Worm (Caenorhabditis elegans) whole organism, late embryonic: ENCODE data around the gene T04A8.18.
"Not testable (repeated sequence)": the region's sequence is repeated elsewhere in the genome, so short reads cannot be mapped to it uniquely, and the experiment has no call there.

Experiments
- C08G9.2 ChIP-seq: sonication (generic microtip); optimal IDR thresholded peaks from 2 replicates; lab custom pipeline; 2016; ENCODE audit warnings: mild to moderate bottlenecking, missing genetic modification characterization, moderate library complexity, missing compliant biosample characterization
- F13H6.1 ChIP-seq: sonication (generic microtip); optimal IDR thresholded peaks from 2 replicates; lab custom pipeline; 2016; ENCODE audit warnings: missing genetic modification characterization, missing compliant biosample characterization
- K09A11.1 ChIP-seq: sonication (generic microtip); optimal IDR thresholded peaks from 2 replicates; lab custom pipeline; 2017; ENCODE audit warnings: antibody characterized with exemption, mild to moderate bottlenecking, missing genetic modification characterization, missing compliant biosample characterization; ENCODE audit not compliant: insufficient read depth
- Y22D7AL.16 ChIP-seq: sonication (generic microtip); optimal IDR thresholded peaks from 2 replicates; lab custom pipeline; 2016; ENCODE audit warnings: missing genetic modification characterization, missing compliant biosample characterization
- ceh-14 ChIP-seq: sonication (generic microtip); optimal IDR thresholded peaks from 2 replicates; lab custom pipeline; 2016; ENCODE audit warnings: missing genotype, missing genetic modification characterization, missing compliant biosample characterization
- ceh-18 ChIP-seq: sonication (generic microtip); optimal IDR thresholded peaks from 2 replicates; lab custom pipeline; 2016; ENCODE audit warnings: missing genetic modification characterization, missing compliant biosample characterization
- ceh-22 ChIP-seq: sonication (generic microtip); optimal IDR thresholded peaks from 2 replicates; lab custom pipeline; 2017; ENCODE audit warnings: missing biosample characterization, missing genetic modification characterization
- ceh-24 ChIP-seq: sonication (generic microtip); optimal IDR thresholded peaks from 2 replicates; lab custom pipeline; 2016; ENCODE audit warnings: mild to moderate bottlenecking, missing genetic modification characterization, missing compliant biosample characterization
- ceh-30 ChIP-seq: fragments of 150-350 bp; optimal IDR thresholded peaks from 2 replicates; lab custom pipeline; 2014; ENCODE audit warnings: missing biosample characterization, missing genetic modification characterization
- ceh-34 ChIP-seq: sonication (generic microtip); optimal IDR thresholded peaks from 2 replicates; lab custom pipeline; 2016; ENCODE audit warnings: mild to moderate bottlenecking, missing genetic modification characterization, missing compliant biosample characterization
- ceh-48 ChIP-seq: sonication (generic microtip); optimal IDR thresholded peaks from 2 replicates; lab custom pipeline; 2016; ENCODE audit warnings: missing genetic modification characterization, inconsistent platforms, missing compliant biosample characterization
- ceh-6 ChIP-seq: fragments of 200-800 bp; sonication (Bioruptor generic); optimal IDR thresholded peaks from 2 replicates; lab custom pipeline; 2018; ENCODE audit warnings: mild to moderate bottlenecking, missing genetic modification characterization, missing compliant biosample characterization
- ceh-9 ChIP-seq: sonication (generic microtip); optimal IDR thresholded peaks from 2 replicates; lab custom pipeline; 2016; ENCODE audit warnings: mild to moderate bottlenecking, missing genetic modification characterization, inconsistent platforms, missing compliant biosample characterization
- che-1 ChIP-seq: sonication (generic microtip); optimal IDR thresholded peaks from 2 replicates; lab custom pipeline; 2016; ENCODE audit warnings: mild to moderate bottlenecking, missing genetic modification characterization, missing compliant biosample characterization
- dve-1 ChIP-seq: sonication (generic microtip); optimal IDR thresholded peaks from 2 replicates; lab custom pipeline; 2017; ENCODE audit warnings: antibody characterized with exemption, mild to moderate bottlenecking, missing genetic modification characterization, missing compliant biosample characterization
- elt-2 ChIP-seq: sonication (generic microtip); optimal IDR thresholded peaks from 2 replicates; lab custom pipeline; 2016; ENCODE audit warnings: missing genetic modification reagents, missing genetic modification characterization, missing compliant biosample characterization
- elt-4 ChIP-seq: sonication (generic microtip); optimal IDR thresholded peaks from 2 replicates; lab custom pipeline; 2016; ENCODE audit warnings: missing genetic modification characterization, missing compliant biosample characterization
- ets-4 ChIP-seq: sonication (generic microtip); optimal IDR thresholded peaks from 2 replicates; lab custom pipeline; 2016; ENCODE audit warnings: missing genetic modification characterization, missing compliant biosample characterization
- fkh-10 ChIP-seq: fragments of 150-350 bp; optimal IDR thresholded peaks from 2 replicates; lab custom pipeline; 2014; ENCODE audit warnings: missing biosample characterization, missing genetic modification reagents, missing genetic modification characterization
- fkh-6 ChIP-seq: sonication (generic microtip); optimal IDR thresholded peaks from 2 replicates; lab custom pipeline; 2016; ENCODE audit warnings: missing genetic modification characterization, missing compliant biosample characterization
- gmeb-2 ChIP-seq: sonication (generic microtip); optimal IDR thresholded peaks from 2 replicates; lab custom pipeline; 2016; ENCODE audit warnings: missing genetic modification characterization, inconsistent platforms, missing compliant biosample characterization
- hlh-6 ChIP-seq: sonication (generic microtip); optimal IDR thresholded peaks from 2 replicates; lab custom pipeline; 2016; ENCODE audit warnings: missing genotype, missing genetic modification characterization, missing compliant biosample characterization
- lim-6 ChIP-seq: sonication (generic microtip); optimal IDR thresholded peaks from 2 replicates; lab custom pipeline; 2016; ENCODE audit warnings: missing genetic modification characterization, missing compliant biosample characterization
- lin-11 ChIP-seq: fragments of 200-800 bp; sonication (Bioruptor generic); optimal IDR thresholded peaks from 2 replicates; lab custom pipeline; 2018; ENCODE audit warnings: mild to moderate bottlenecking, missing genetic modification characterization, missing compliant biosample characterization
- madf-2 ChIP-seq: sonication (generic microtip); optimal IDR thresholded peaks from 2 replicates; lab custom pipeline; 2017; ENCODE audit warnings: missing genetic modification characterization, missing compliant biosample characterization
- mec-3 ChIP-seq: sonication (generic microtip); optimal IDR thresholded peaks from 2 replicates; lab custom pipeline; 2016; ENCODE audit warnings: borderline replicate concordance, missing genetic modification characterization, missing compliant biosample characterization
- nfya-1 ChIP-seq: sonication (generic microtip); optimal IDR thresholded peaks from 2 replicates; lab custom pipeline; 2017; ENCODE audit warnings: missing genetic modification characterization, mild to moderate bottlenecking, missing compliant biosample characterization, antibody characterized with exemption, moderate library complexity
- nhr-11 ChIP-seq: fragments of 150-350 bp; optimal IDR thresholded peaks from 2 replicates; lab custom pipeline; 2014; ENCODE audit warnings: missing biosample characterization, missing genetic modification characterization
- nhr-232 ChIP-seq: sonication (generic microtip); optimal IDR thresholded peaks from 2 replicates; lab custom pipeline; 2016; ENCODE audit warnings: missing genetic modification characterization, missing compliant biosample characterization
- npax-4 ChIP-seq: sonication (generic microtip); optimal IDR thresholded peaks from 2 replicates; lab custom pipeline; 2016; ENCODE audit warnings: missing genetic modification characterization, missing compliant biosample characterization
- pat-9 ChIP-seq: fragments of 200-800 bp; sonication (Bioruptor generic); optimal IDR thresholded peaks from 2 replicates; lab custom pipeline; 2018; ENCODE audit warnings: mild to moderate bottlenecking, missing genetic modification characterization, moderate library complexity, missing compliant biosample characterization
- pha-4 ChIP-seq: fragments of 150-350 bp; optimal IDR thresholded peaks from 2 replicates; lab custom pipeline; 2018; ENCODE audit warnings: missing biosample characterization, missing genetic modification reagents, missing genetic modification characterization
- pqm-1 ChIP-seq: sonication (generic microtip); optimal IDR thresholded peaks from 2 replicates; lab custom pipeline; 2016; ENCODE audit warnings: missing genetic modification characterization, missing compliant biosample characterization
- pros-1 ChIP-seq: fragments of 150-350 bp; optimal IDR thresholded peaks from 2 replicates; lab custom pipeline; 2014; ENCODE audit warnings: missing biosample characterization, missing genetic modification reagents, missing genetic modification characterization
- ref-2 ChIP-seq: sonication (generic microtip); optimal IDR thresholded peaks from 2 replicates; lab custom pipeline; 2016; ENCODE audit warnings: missing genetic modification characterization, missing compliant biosample characterization
- sdc-2 ChIP-seq: sonication (generic microtip); optimal IDR thresholded peaks from 2 replicates; lab custom pipeline; 2016; ENCODE audit warnings: missing genotype, missing genetic modification characterization, missing compliant biosample characterization
- sox-2 ChIP-seq: fragments of 200-800 bp; sonication (Bioruptor generic); IDR thresholded peaks from 2 replicates; pipeline ENCODE4 v1.3.6; 2022; ENCODE audit warnings: missing genetic modification reagents, missing genetic modification characterization, missing compliant biosample characterization
- ttx-3 ChIP-seq: sonication (generic microtip); optimal IDR thresholded peaks from 2 replicates; lab custom pipeline; 2016; ENCODE audit warnings: missing genetic modification reagents, missing genetic modification characterization, missing compliant biosample characterization
- unc-86 ChIP-seq: sonication (generic microtip); optimal IDR thresholded peaks from 2 replicates; lab custom pipeline; 2016; ENCODE audit warnings: missing genetic modification characterization, missing compliant biosample characterization
- ztf-16 ChIP-seq: sonication (generic microtip); optimal IDR thresholded peaks from 2 replicates; lab custom pipeline; 2017; ENCODE audit warnings: missing genetic modification characterization, missing compliant biosample characterization

T04A8.18 gene

ce11 chrIII:4739975-4740374 lies 31.0 kb downstream of the T04A8.18 start, which contains the start of gene ras-2:
ras-2 (minus strand) TSS chrIII:4740075.
- TF ChIP-seq C08G9.2 (tag; lab: Kevin White, UChicago) (no peak), pha-4 (no peak), ceh-34 (no peak), mec-3 (tag; lab: Kevin White, UChicago) (no peak), hlh-6 (tag; lab: Kevin White, UChicago) (no peak), ceh-48 (tag; lab: Kevin White, UChicago) (no peak), ztf-16 (tag; lab: Kevin White, UChicago) (no peak), gmeb-2 (tag; lab: Kevin White, UChicago) (no peak), pat-9 (no peak), nfya-1 (tag; lab: Kevin White, UChicago) (no peak), ceh-18 (tag; lab: Kevin White, UChicago) (no peak), madf-2 (tag; lab: Kevin White, UChicago) (no peak), dve-1 (tag; lab: Kevin White, UChicago) (no peak), K09A11.1 (no peak), fkh-10 (GFP tag; lab: Kevin White, UChicago) (no peak), unc-86 (tag; lab: Kevin White, UChicago) (no peak)

DNA sequence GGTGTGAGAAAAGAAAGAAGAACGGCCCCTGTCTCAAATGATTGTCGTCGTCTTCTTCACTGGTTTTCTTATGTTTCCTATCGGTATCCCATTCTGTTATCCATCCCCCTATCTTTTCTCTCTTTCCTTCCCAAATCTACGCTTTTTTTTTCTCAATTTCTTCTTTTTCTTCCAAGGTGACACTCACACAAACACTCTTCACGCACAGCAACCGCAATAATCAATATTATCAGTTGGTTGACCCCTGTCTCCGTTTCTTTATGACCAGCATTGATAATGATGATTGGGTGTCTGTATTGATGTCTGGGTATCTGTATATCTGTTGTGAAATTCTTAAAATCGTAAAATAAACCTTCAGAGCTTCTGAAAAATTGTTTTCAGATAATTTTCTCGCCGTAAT lies 31.8 kb downstream of the T04A8.18 start:
- TF ChIP-seq elt-2 (tag; lab: Kevin White, UChicago), result peak; percentile 27
- TF ChIP-seq pat-9, result no peak
- no peak for TF ChIP-seq ztf-16 (tag; lab: Kevin White, UChicago)
- TF ChIP-seq unc-86 (tag; lab: Kevin White, UChicago), result no peak

DNA sequence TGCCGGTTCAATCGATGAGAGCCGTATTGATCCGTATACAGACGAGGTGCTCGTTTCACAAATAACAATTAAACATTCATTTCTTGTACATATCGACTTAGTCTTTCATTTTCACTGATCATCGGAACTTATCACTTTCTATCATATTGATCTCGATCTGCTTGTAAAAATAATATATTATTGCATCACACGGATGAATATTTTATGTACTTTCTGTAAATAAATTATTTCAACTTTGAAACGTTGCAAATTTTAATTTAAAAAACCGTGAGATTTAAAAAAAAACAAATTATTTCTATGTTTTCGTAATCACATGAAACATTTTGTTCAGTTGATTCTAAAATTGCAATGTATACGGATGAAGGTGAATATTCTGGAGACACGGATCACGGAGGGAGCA lies 33.6 kb downstream of the T04A8.18 start, which contains the start of gene twk-6:
twk-6 (plus strand) TSS at position 301 of the 400 bp plus-strand sequence.
- not testable (repeated sequence) for TF ChIP-seq ceh-14, sdc-2, madf-2 (tag; lab: Kevin White, UChicago)

ce11 chrIII:4745934-4746333 lies 36.9 kb downstream of the T04A8.18 start, which contains the start of gene F17C8.6:
F17C8.6 (minus strand) TSS chrIII:4746034.
- TF ChIP-seq ttx-3 (tag; lab: Kevin White, UChicago), result no peak

DNA sequence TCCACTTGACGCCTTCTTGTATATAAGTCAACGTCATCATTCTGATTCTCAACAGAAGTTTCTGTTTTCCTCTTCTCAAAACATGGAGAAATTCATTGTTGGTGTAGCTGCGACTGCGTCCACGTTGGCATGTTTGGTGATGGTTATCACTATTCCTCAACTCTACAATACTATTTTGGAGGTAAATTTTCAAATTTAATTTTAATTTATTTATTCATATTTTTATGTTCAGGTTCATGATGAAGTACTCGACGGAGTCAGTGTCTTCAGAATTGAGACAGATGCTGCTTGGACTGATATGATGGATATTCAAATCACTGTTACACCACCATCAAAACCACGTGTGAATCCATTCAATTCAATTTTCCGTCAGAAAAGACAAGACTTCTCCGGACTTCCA lies 39.1 kb downstream of the T04A8.18 start, which contains the start of gene col-89:
col-89 (plus strand) TSS at position 19 of the 400 bp plus-strand sequence.
- no peak for TF ChIP-seq ref-2

- TF ChIP-seq lin-11 (no peak), hlh-6 (tag; lab: Kevin White, UChicago) (no peak), lim-6 (tag; lab: Kevin White, UChicago) (no peak), C08G9.2 (tag; lab: Kevin White, UChicago) (peak; percentile 22)
These were observed 39.7 kb downstream of the T04A8.18 start for ce11 chrIII:4748666-4749065.

DNA sequence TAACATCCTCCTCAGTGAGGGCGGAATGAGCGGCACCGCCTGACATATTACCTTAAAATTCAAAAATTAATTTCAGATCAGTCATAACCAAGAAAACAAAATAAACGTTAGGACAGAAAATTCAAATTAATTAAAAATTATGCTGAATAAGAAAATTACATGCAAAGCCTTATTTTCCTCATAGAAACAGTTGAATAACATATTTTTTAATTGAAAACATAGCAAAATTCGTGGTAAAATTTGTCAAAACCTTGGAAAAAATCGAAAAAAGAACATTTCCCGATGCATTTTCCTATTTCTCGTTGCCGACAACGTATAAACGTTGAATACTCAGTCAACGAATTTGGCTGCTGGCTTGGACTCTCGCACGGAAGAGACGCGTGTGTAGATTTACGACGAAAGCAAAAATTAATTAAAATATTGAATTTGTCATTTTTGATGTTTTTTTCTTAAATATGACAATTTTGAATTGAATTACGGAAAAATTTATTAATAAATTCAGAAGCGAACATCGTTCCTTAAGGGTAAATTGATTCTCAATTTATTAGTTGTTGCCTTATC lies 45.1 kb downstream of the T04A8.18 start, which contains the start of the genes rps-0 and rbg-3:
rps-0 (minus strand) TSS at position 51 of the 561 bp plus-strand sequence.
rbg-3 (plus strand) TSS at position 424 of the 561 bp plus-strand sequence.
- TF ChIP-seq fkh-6 (tag; lab: Kevin White, UChicago), result no peak
- peak; percentile 68 for TF ChIP-seq ceh-18 (tag; lab: Kevin White, UChicago)
- no peak for TF ChIP-seq ceh-30 (tag; lab: Kevin White, UChicago)
- TF ChIP-seq ceh-14 (tag; lab: Kevin White, UChicago), result peak; percentile 70
- no peak for TF ChIP-seq hlh-6 (tag; lab: Kevin White, UChicago)
- TF ChIP-seq elt-4 (tag; lab: Kevin White, UChicago), result no peak
- no peak for TF ChIP-seq ceh-22 (tag; lab: Kevin White, UChicago)
- TF ChIP-seq sox-2 (GFP tag; lab: Robert Waterston, UW), result no peak
- no peak for TF ChIP-seq npax-4 (tag; lab: Kevin White, UChicago)
- TF ChIP-seq Y22D7AL.16 (tag; lab: Kevin White, UChicago), result no peak
- TF ChIP-seq ref-2, result peak; percentile 29
- no peak for TF ChIP-seq F13H6.1 (tag; lab: Kevin White, UChicago)
- no peak for TF ChIP-seq ceh-9 (tag; lab: Kevin White, UChicago)
- no peak for TF ChIP-seq pros-1 (tag; lab: Kevin White, UChicago)
- TF ChIP-seq ets-4, result peak; percentile 70
- no peak for TF ChIP-seq pqm-1
- no peak for TF ChIP-seq nhr-11 (tag; lab: Kevin White, UChicago)
- TF ChIP-seq ceh-6 (GFP tag; lab: Kevin White, UChicago), result no peak
- TF ChIP-seq nhr-232, result no peak
- no peak for TF ChIP-seq ceh-24
- TF ChIP-seq che-1 (tag; lab: Kevin White, UChicago), result no peak
- peak; percentile 33 for TF ChIP-seq elt-2 (tag; lab: Kevin White, UChicago)
